Fruit fly (Drosophila melanogaster): ENCODE data around the gene CG15577.

DNA sequence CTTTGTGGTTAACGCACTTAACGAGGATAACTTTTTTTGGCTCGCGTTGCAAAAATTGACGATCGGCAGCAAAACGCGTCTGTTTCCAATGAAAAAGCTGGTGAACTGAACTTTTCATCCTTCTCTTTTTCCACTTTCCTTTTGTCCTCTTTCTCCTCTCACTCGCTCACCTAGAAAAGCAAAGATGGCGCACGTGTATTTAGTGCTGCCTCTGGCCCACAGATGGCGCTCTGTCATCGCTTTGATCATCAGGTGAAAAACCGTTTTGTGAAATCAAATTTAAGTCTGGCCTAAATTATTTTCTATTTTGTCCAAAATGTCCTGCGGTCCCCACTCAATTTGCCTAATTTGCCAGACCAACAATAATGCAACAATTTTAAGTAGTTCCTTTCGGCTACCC lies 16.6 kb upstream of the CG15577 start:
- no peak for TF ChIP-seq rn (GFP tag; IDR thresholded peaks at IDR 0.05)
- TF ChIP-seq CG13204 (GFP tag; optimal IDR thresholded peaks at IDR 0.05): no peak
- no peak for TF ChIP-seq CG8159 (tag; optimal IDR thresholded peaks at IDR 0.05)
- no peak for TF ChIP-seq gl (tag; optimal IDR thresholded peaks at IDR 0.05)
- no peak for TF ChIP-seq Pif1A (GFP tag; optimal IDR thresholded peaks at IDR 0.05)
- TF ChIP-seq Pif1B (GFP tag; optimal IDR thresholded peaks at IDR 0.05): no peak
- no peak for TF ChIP-seq CG9948 (tag; optimal IDR thresholded peaks at IDR 0.05)
- TF ChIP-seq Ets98B (GFP tag; IDR thresholded peaks at IDR 0.05): no peak
- no peak for TF ChIP-seq CG12605 (GFP tag; IDR thresholded peaks at IDR 0.05)
- no peak for TF ChIP-seq EcR (GFP tag; optimal IDR thresholded peaks at IDR 0.05)
- no peak for TF ChIP-seq CG32121 (GFP tag; IDR thresholded peaks at IDR 0.05)

All from whole organism, pupa.